Fruit fly (Drosophila melanogaster) whole organism, adult: ENCODE data around the gene CG42709.

Source experiments
- CG11617 ChIP-seq: fragments of 200-800 bp; sonication (Bioruptor generic); optimal IDR thresholded peaks from 2 replicates; lab custom pipeline; 2017; ENCODE audit warnings: mild to moderate bottlenecking, missing biosample characterization, missing genetic modification reagents, missing genetic modification characterization
- CG12768 ChIP-seq: fragments of 200-800 bp; sonication (Bioruptor generic); optimal IDR thresholded peaks from 2 replicates; lab custom pipeline; 2017; ENCODE audit warnings: missing biosample characterization, missing genetic modification characterization, mild to moderate bottlenecking, moderate library complexity, missing genetic modification reagents
- CG14711 ChIP-seq: fragments of 200-800 bp; sonication (Bioruptor generic); optimal IDR thresholded peaks from 2 replicates; lab custom pipeline; 2018; ENCODE audit warnings: missing biosample characterization, mild to moderate bottlenecking, missing genetic modification characterization, moderate library complexity
- CG1620 ChIP-seq: fragments of 200-800 bp; sonication (Bioruptor generic); optimal IDR thresholded peaks from 2 replicates; lab custom pipeline; 2016; ENCODE audit warnings: missing biosample characterization, missing genetic modification characterization
- CG33017 ChIP-seq: fragments of 200-800 bp; sonication (Bioruptor generic); optimal IDR thresholded peaks from 2 replicates; lab custom pipeline; 2018; ENCODE audit warnings: missing biosample characterization, mild to moderate bottlenecking, missing genetic modification characterization, moderate library complexity
- CG5204 ChIP-seq: fragments of 200-800 bp; sonication (Bioruptor generic); optimal IDR thresholded peaks from 2 replicates; lab custom pipeline; 2016; ENCODE audit warnings: missing biosample characterization, missing genetic modification characterization
- CG7045 ChIP-seq: fragments of 200-800 bp; sonication (Bioruptor generic); optimal IDR thresholded peaks from 2 replicates; lab custom pipeline; 2017; ENCODE audit warnings: missing biosample characterization, mild to moderate bottlenecking, missing genetic modification characterization
- Clk ChIP-seq: fragments of 200-800 bp; sonication (Bioruptor generic); optimal IDR thresholded peaks from 2 replicates; lab custom pipeline; 2017; ENCODE audit warnings: missing biosample characterization, missing genetic modification characterization
- Crg-1 ChIP-seq: fragments of 200-800 bp; sonication (Bioruptor generic); optimal IDR thresholded peaks from 2 replicates; lab custom pipeline; 2016; ENCODE audit warnings: missing biosample characterization, missing genetic modification characterization
- Hr96 ChIP-seq: fragments of 200-800 bp; sonication (Bioruptor generic); optimal IDR thresholded peaks from 2 replicates; lab custom pipeline; 2016; ENCODE audit warnings: missing biosample characterization, missing genetic modification characterization
- Mnt ChIP-seq: fragments of 200-800 bp; sonication (Bioruptor generic); optimal IDR thresholded peaks from 2 replicates; lab custom pipeline; 2016; ENCODE audit warnings: missing biosample characterization, mild to moderate bottlenecking, missing genetic modification characterization
- cic ChIP-seq: fragments of 200-800 bp; sonication (Bioruptor generic); optimal IDR thresholded peaks from 2 replicates; lab custom pipeline; 2017; ENCODE audit warnings: missing biosample characterization, mild to moderate bottlenecking, missing genetic modification characterization, moderate library complexity
- kay ChIP-seq: fragments of 200-800 bp; sonication (Bioruptor generic); peaks from one replicate; lab custom pipeline; 2016; ENCODE audit warnings: missing biosample characterization, missing genetic modification characterization, borderline replicate concordance
- ovo ChIP-seq: fragments of 200-800 bp; sonication (Bioruptor generic); optimal IDR thresholded peaks from 2 replicates; lab custom pipeline; 2016; ENCODE audit warnings: missing biosample characterization, missing genetic modification characterization

dm6 chr3L:12805660-12806289, 15.8 kb downstream of the CG42709 start, which contains the start of gene Sap130:
- TF ChIP-seq CG11617 (GFP tag; lab: Kevin White, UChicago) (no peak), CG14711 (tag; lab: Kevin White, UChicago) (no peak), Crg-1 (GFP tag; lab: Kevin White, UChicago) (no peak), CG1620 (GFP tag; lab: Kevin White, UChicago) (no peak), cic (no peak), CG7045 (GFP tag; lab: Kevin White, UChicago) (no peak), CG12768 (GFP tag; lab: Kevin White, UChicago) (no peak), ovo (GFP tag; lab: Kevin White, UChicago) (no peak), Mnt (GFP tag; lab: Kevin White, UChicago) (no peak), Hr96 (GFP tag; lab: Kevin White, UChicago) (no peak), CG5204 (GFP tag; lab: Kevin White, UChicago) (no peak), CG33017 (no peak), Clk (GFP tag; lab: Kevin White, UChicago) (no peak), kay (no peak)
